Fruit fly (Drosophila melanogaster): ENCODE measurements around the gene jub.

The jub gene

DNA sequence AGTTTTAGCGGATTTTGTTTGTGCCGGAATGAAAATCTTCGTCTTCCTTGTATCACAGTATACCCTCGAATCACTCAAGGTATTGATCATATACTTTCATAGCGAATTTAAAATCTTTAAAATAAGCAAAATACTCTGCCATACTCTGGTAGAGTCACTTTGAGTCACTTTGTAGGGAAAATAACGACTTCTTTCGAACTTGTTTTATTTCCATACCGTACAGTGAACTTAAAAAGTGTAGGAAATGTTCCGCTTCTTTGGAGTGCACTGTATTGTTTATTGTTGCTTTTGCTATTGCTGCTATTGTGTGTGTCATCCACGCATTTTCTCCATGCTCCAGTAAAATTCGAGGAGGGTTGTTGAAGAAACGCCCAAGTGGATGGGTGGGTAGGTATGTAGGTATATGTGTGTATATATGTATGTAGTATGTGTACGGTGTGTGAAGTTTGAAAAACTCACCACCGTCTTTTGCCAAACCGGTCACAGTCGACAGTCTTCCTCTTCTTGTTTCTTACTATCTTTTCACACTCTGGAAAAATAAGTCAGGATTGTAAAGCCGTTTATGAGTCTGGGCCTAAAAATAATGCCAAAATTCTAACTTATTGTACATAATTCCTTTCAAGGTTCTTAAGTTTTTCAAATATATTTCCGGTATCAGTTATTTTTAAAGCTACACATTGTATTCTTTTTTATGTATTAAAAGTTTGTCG, 41.0 kb downstream of the jub start (continued):
- no peak for TF ChIP-seq CG42726 (GFP tag; IDR thresholded peaks at IDR 0.05; ENCODE audit: partially characterized antibody)
- TF ChIP-seq NK7.1 (GFP tag; optimal IDR thresholded peaks at IDR 0.05), result peak; percentile 9
- TF ChIP-seq ttk (GFP tag; IDR thresholded peaks at IDR 0.05), result no peak
- no peak for TF ChIP-seq gce (GFP tag; IDR thresholded peaks at IDR 0.05)
- TF ChIP-seq toy (GFP tag; IDR thresholded peaks at IDR 0.05), result no peak
- TF ChIP-seq CG3995 (GFP tag; optimal IDR thresholded peaks at IDR 0.05), result peak; percentile 17
- peak; percentile 17 for TF ChIP-seq CG10267 (tag; optimal IDR thresholded peaks at IDR 0.05)
- peak; percentile 16 for TF ChIP-seq CG12659 (GFP tag; optimal IDR thresholded peaks at IDR 0.05)
- no peak for TF ChIP-seq CG6791 (GFP tag; IDR thresholded peaks at IDR 0.05; ENCODE audit: partially characterized antibody)
- TF ChIP-seq CG11696 (GFP tag; IDR thresholded peaks at IDR 0.05), result no peak
- no peak for TF ChIP-seq ase (GFP tag; IDR thresholded peaks at IDR 0.05)
- TF ChIP-seq CG8089 (GFP tag; optimal IDR thresholded peaks at IDR 0.05), result no peak
- no peak for TF ChIP-seq CG17612 (GFP tag; IDR thresholded peaks at IDR 0.05)
- TF ChIP-seq HLH54F (GFP tag; optimal IDR thresholded peaks at IDR 0.05), result no peak
- no peak for TF ChIP-seq CG12942 (GFP tag; optimal IDR thresholded peaks at IDR 0.05)
- TF ChIP-seq disco-r (GFP tag; optimal IDR thresholded peaks at IDR 0.05), result no peak
- no peak for TF ChIP-seq Atf3 (GFP tag; optimal IDR thresholded peaks at IDR 0.05)
- TF ChIP-seq gfzf (GFP tag; optimal IDR thresholded peaks at IDR 0.05), result no peak
- no peak for TF ChIP-seq Mrtf (GFP tag; IDR thresholded peaks at IDR 0.05)
- TF ChIP-seq CG4617 (GFP tag; optimal IDR thresholded peaks at IDR 0.05; ENCODE audit: borderline replicate concordance), result no peak
- no peak for TF ChIP-seq CG10274 (GFP tag; optimal IDR thresholded peaks at IDR 0.05)
- no peak for TF ChIP-seq fd64A (GFP tag; optimal IDR thresholded peaks at IDR 0.05)
- no peak for TF ChIP-seq zf30C (GFP tag; optimal IDR thresholded peaks at IDR 0.05)
- TF ChIP-seq bbx (GFP tag; IDR thresholded peaks at IDR 0.05; ENCODE audit: partially characterized antibody), result no peak
- TF ChIP-seq Rfx (GFP tag; IDR thresholded peaks at IDR 0.05), result 0 out of 2 replicates have a peak, but pooled peaks have one; percentile 11
- TF ChIP-seq HLHmδ (GFP tag; optimal IDR thresholded peaks at IDR 0.05), result no peak
- 0 out of 2 replicates have a peak, but pooled peaks have one; percentile 23 for TF ChIP-seq CG9215 (GFP tag; IDR thresholded peaks at IDR 0.05)
- TF ChIP-seq pum (GFP tag; optimal IDR thresholded peaks at IDR 0.05), result peak; percentile 24
- TF ChIP-seq CG12219 (GFP tag; optimal IDR thresholded peaks at IDR 0.05), result peak; percentile 38
- TF ChIP-seq CG7372 (GFP tag; IDR thresholded peaks at IDR 0.05), result 0 out of 2 replicates have a peak, but pooled peaks have one; percentile 12
- TF ChIP-seq Fer1 (GFP tag; optimal IDR thresholded peaks at IDR 0.05), result peak; percentile 55
- TF ChIP-seq CG7928 (GFP tag; optimal IDR thresholded peaks at IDR 0.05), result no peak
- no peak for TF ChIP-seq NFAT (GFP tag; IDR thresholded peaks at IDR 0.05)
- no peak for TF ChIP-seq CG6813 (GFP tag; optimal IDR thresholded peaks at IDR 0.05)
- TF ChIP-seq tup (GFP tag; optimal IDR thresholded peaks at IDR 0.05), result no peak
- peak in 1 of 3 experiments; percentile 25 for TF ChIP-seq lola (GFP tag; optimal IDR thresholded peaks at IDR 0.05)
- TF ChIP-seq Optix (GFP tag; IDR thresholded peaks at IDR 0.05), result 0 out of 3 replicates have a peak, but pooled peaks have one; percentile 10
- TF ChIP-seq CG4424 (GFP tag; optimal IDR thresholded peaks at IDR 0.05), result peak; percentile 38
- TF ChIP-seq ash1 (GFP tag; optimal IDR thresholded peaks at IDR 0.05), result no peak
- TF ChIP-seq Camta (GFP tag; optimal IDR thresholded peaks at IDR 0.05), result no peak
- TF ChIP-seq org-1 (GFP tag; optimal IDR thresholded peaks at IDR 0.05), result peak; percentile 16
- TF ChIP-seq CG7357 (GFP tag; IDR thresholded peaks at IDR 0.05), result no peak
- no peak for TF ChIP-seq vvl (GFP tag; IDR thresholded peaks at IDR 0.05)
- TF ChIP-seq grn (GFP tag; optimal IDR thresholded peaks at IDR 0.05), result no peak
- TF ChIP-seq kah (GFP tag; optimal IDR thresholded peaks at IDR 0.05), result no peak
- TF ChIP-seq CG17186 (GFP tag; optimal IDR thresholded peaks at IDR 0.05), result no peak
- no peak for TF ChIP-seq CG10321 (GFP tag; IDR thresholded peaks at IDR 0.05)
- no peak for TF ChIP-seq sob (GFP tag; IDR thresholded peaks at IDR 0.05)
- TF ChIP-seq CG15514 (GFP tag; optimal IDR thresholded peaks at IDR 0.05), result peak; percentile 33
- TF ChIP-seq Asciz (GFP tag; optimal IDR thresholded peaks at IDR 0.05), result no peak

All from whole organism, embryonic.